Worm (Caenorhabditis elegans) whole organism, midembryonic: ENCODE results near the gene R10F2.4.

ENCODE experiments used
- T22C8.4 ChIP-seq: fragments of 200-800 bp; sonication (Bioruptor generic); IDR thresholded peaks from 2 replicates; pipeline ENCODE4 v1.3.6; 2022; ENCODE audit warnings: missing genetic modification characterization, missing compliant biosample characterization
- flt-1 ChIP-seq: fragments of 200-800 bp; sonication (Bioruptor generic); IDR thresholded peaks from 2 replicates; pipeline ENCODE4 v1.3.6; 2022; ENCODE audit warnings: missing genetic modification characterization, missing compliant biosample characterization
- klf-2 ChIP-seq: fragments of 200-800 bp; sonication (Bioruptor generic); conservative IDR thresholded peaks from 2 replicates; pipeline ENCODE4 v1.3.6; 2022; ENCODE audit warnings: missing genetic modification reagents, missing genetic modification characterization, missing compliant biosample characterization
- ztf-29 ChIP-seq: fragments of 200-800 bp; sonication (Bioruptor generic); IDR thresholded peaks from 2 replicates; pipeline ENCODE4 v1.3.6; 2022; ENCODE audit warnings: missing genetic modification reagents, missing genetic modification characterization, missing compliant biosample characterization

DNA sequence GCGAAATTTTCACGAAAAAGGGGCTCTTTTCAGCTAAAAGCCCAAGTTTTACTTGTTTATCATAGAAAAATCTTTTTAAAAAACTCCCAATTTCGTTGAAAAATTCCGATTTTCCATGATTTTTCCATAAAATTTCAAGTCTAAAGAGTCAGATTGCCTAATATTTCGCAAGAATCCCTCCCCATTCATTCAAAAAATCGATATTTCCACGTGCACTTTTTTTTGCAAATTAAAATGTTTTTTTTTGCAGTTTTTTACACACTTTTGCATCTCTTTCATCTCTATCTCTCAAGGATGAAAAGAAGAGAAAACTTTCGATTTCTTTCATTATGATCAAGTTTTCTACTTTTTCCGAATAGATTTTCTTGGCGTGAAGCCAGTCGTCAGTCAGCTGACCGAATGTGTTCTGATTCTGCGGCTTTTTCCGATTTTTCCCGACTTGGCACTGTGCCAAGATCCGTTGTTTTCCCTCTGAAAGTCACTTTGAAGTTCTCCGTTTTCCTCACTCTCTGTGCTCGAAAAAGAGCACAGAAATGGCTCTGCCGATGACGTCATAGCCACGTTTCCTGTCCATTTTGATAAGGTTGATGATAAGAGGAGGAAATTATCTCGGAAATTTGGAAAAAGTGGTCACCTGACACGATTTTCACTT lies 25.5 kb upstream of the R10F2.4 start:
- TF ChIP-seq klf-2 (GFP tag; lab: Robert Waterston, UW) (no peak), ztf-29 (no peak), T22C8.4 (GFP tag; lab: Robert Waterston, UW) (no peak), flt-1 (GFP tag; lab: Robert Waterston, UW) (no peak)
